Worm (Caenorhabditis elegans): ENCODE measurements around the gene ceh-32.

Gene ceh-32

DNA sequence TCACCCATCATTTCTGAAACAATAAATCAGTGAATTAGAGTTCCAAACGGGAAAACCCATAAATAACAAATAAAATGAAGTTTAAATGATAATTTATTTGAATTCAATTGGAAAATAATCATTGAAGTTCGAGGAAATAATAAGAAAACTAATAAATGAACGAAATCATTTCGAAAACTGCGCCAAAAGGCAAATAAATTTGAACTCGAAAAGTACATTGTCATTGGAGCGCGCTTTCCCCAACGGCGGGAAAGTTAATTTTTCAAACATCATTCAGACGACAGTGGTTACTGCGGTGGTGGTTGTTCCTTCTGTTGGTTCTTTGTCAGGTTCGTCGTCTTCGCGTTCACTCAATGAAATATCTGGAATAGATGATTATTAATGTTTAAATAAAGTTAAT lies 28.3 kb upstream of the ceh-32 start, which contains the start of gene npp-22:
Gene npp-22 (minus strand): TSS at position 13 of the 400 bp plus-strand sequence.
- TF ChIP-seq fos-1 (tag; optimal IDR thresholded peaks at IDR 0.05): no peak
- no peak for TF ChIP-seq mdl-1 (tag; optimal IDR thresholded peaks at IDR 0.05)
- no peak for TF ChIP-seq ceh-28 (tag; optimal IDR thresholded peaks at IDR 0.05)
- peak; percentile 51 for TF ChIP-seq daf-12 (tag; optimal IDR thresholded peaks at IDR 0.05)
- TF ChIP-seq nhr-67 (tag; optimal IDR thresholded peaks at IDR 0.05): no peak
- no peak for TF ChIP-seq aly-2 (tag; optimal IDR thresholded peaks at IDR 0.05)
- no peak for TF ChIP-seq fkh-10 (GFP tag; optimal IDR thresholded peaks at IDR 0.05)
- no peak for TF ChIP-seq ama-1 (optimal IDR thresholded peaks at IDR 0.05)
- peak; percentile 69 for TF ChIP-seq snpc-4 (tag; optimal IDR thresholded peaks at IDR 0.05)
- TF ChIP-seq nhr-25 (tag; optimal IDR thresholded peaks at IDR 0.05): peak; percentile 50
- TF ChIP-seq nhr-12 (tag; optimal IDR thresholded peaks at IDR 0.05): no peak
- no peak for TF ChIP-seq nhr-28 (tag; optimal IDR thresholded peaks at IDR 0.05)
- TF ChIP-seq mml-1 (tag; optimal IDR thresholded peaks at IDR 0.05): no peak
- peak; percentile 42 for TF ChIP-seq egl-5 (tag; optimal IDR thresholded peaks at IDR 0.05)
- TF ChIP-seq ztf-11 (tag; optimal IDR thresholded peaks at IDR 0.05): no peak
- TF ChIP-seq nhr-11 (tag; optimal IDR thresholded peaks at IDR 0.05): no peak
- TF ChIP-seq skn-1 (tag; optimal IDR thresholded peaks at IDR 0.05): no peak
- TF ChIP-seq nfya-1 (tag; optimal IDR thresholded peaks at IDR 0.05; ENCODE audit: insufficient read depth): peak; percentile 67
- peak; percentile 80 for TF ChIP-seq lin-15B (tag; optimal IDR thresholded peaks at IDR 0.05)
- TF ChIP-seq hmg-11 (tag; optimal IDR thresholded peaks at IDR 0.05): no peak
- peak; percentile 10 for TF ChIP-seq elt-2 (tag; optimal IDR thresholded peaks at IDR 0.05)
- TF ChIP-seq zag-1 (tag; optimal IDR thresholded peaks at IDR 0.05): no peak
- no peak for TF ChIP-seq elt-1 (tag; optimal IDR thresholded peaks at IDR 0.05)
- peak; percentile 73 for TF ChIP-seq nhr-23 (tag; optimal IDR thresholded peaks at IDR 0.05)
- no peak for TF ChIP-seq elt-3 (tag; optimal IDR thresholded peaks at IDR 0.05)
- no peak for TF ChIP-seq fkh-2 (tag; optimal IDR thresholded peaks at IDR 0.05)
- TF ChIP-seq jun-1 (tag; optimal IDR thresholded peaks at IDR 0.05): no peak
- no peak for TF ChIP-seq R02D3.7 (tag; optimal IDR thresholded peaks at IDR 0.05)
- TF ChIP-seq ZK546.5 (tag; optimal IDR thresholded peaks at IDR 0.05): no peak
- no peak for TF ChIP-seq sea-2 (GFP tag; optimal IDR thresholded peaks at IDR 0.05)
- no peak for TF ChIP-seq unc-62 (GFP tag; optimal IDR thresholded peaks at IDR 0.05)
- TF ChIP-seq nhr-77 (tag; optimal IDR thresholded peaks at IDR 0.05): no peak
- no peak for TF ChIP-seq nhr-237 (tag; optimal IDR thresholded peaks at IDR 0.05)
- no peak for TF ChIP-seq pha-4 (tag; optimal IDR thresholded peaks at IDR 0.05)
- no peak for TF ChIP-seq ceh-9 (tag; optimal IDR thresholded peaks at IDR 0.05)

DNA sequence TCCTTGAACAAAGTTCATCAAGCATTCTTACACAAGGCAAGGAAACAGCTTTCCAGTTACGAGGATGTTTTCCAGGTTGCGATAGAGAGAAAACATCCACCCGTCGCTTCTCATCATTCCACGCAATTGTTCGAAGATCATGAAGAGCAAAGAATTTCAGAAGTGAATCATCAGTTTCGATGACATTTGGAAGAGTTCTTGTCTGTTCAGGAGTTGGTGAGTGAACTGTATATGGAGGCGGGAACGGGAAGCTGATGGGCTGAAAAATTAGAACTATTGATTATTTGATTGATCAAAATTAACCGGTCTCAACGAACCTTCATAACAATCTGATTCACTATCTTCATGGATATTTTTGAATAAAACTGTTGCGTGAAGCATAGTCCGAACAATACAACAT lies 26.8 kb upstream of the ceh-32 start:
- TF ChIP-seq nhr-25 (tag; optimal IDR thresholded peaks at IDR 0.05): no peak
- no peak for TF ChIP-seq ceh-82 (tag; optimal IDR thresholded peaks at IDR 0.05)

DNA sequence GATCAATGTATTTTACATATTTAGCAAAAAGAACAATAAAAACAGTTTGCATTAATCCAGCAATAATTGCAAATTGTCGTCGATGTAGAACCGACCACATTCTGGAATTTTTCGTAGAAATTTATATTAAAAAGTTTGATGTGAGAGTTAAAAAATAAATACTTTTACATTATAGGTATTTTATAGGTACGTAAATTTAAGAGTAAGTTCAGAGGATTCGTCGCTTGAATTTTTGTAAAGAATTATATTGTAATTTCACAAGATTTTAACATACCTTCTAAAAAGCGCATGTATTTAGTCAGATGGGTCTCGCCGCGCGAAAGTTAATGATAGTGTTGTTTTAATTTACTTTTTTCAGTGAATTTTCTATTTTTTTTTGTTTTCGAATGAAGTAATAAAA lies 24.9 kb upstream of the ceh-32 start, which contains the start of gene rhr-2:
Gene rhr-2 (minus strand): TSS at position 101 of the 400 bp plus-strand sequence.
- TF ChIP-seq tbx-2 (tag; optimal IDR thresholded peaks at IDR 0.05): no peak
- TF ChIP-seq aly-2 (tag; optimal IDR thresholded peaks at IDR 0.05): no peak
- no peak for TF ChIP-seq nhr-11 (tag; optimal IDR thresholded peaks at IDR 0.05)
- TF ChIP-seq ztf-11 (tag; optimal IDR thresholded peaks at IDR 0.05): no peak
- TF ChIP-seq elt-1 (tag; optimal IDR thresholded peaks at IDR 0.05): no peak
- TF ChIP-seq nhr-77 (tag; optimal IDR thresholded peaks at IDR 0.05): no peak

DNA sequence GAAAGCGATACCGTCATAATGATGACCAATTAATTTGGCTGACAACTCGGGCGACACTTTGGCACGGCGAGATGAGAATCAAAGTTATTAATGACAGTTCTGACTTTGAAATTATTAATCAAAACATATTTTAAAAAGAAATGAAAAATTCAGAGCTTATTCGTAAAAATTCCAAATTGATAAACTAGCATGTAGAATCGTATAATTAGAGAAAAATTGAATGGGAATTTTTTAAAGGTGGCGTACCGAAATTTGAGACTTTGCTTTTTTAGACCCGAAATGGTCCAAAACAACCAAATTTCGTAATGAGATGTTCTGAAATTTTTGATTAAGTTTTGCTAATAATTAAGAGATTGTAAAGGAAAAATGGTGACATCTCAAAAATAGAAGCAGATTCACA lies 20.8 kb upstream of the ceh-32 start, which contains the start of gene daf-11:
Gene daf-11 (minus strand): TSS at position 101 of the 400 bp plus-strand sequence.
- TF ChIP-seq nhr-28 (tag; optimal IDR thresholded peaks at IDR 0.05) (no peak), fkh-2 (tag; optimal IDR thresholded peaks at IDR 0.05) (no peak), fkh-10 (GFP tag; optimal IDR thresholded peaks at IDR 0.05) (no peak), nhr-11 (tag; optimal IDR thresholded peaks at IDR 0.05) (no peak), skn-1 (tag; optimal IDR thresholded peaks at IDR 0.05) (no peak), nhr-77 (tag; optimal IDR thresholded peaks at IDR 0.05) (no peak), ceh-9 (tag; optimal IDR thresholded peaks at IDR 0.05) (no peak), daf-12 (tag; optimal IDR thresholded peaks at IDR 0.05) (no peak), egl-27 (tag; optimal IDR thresholded peaks at IDR 0.05) (no peak), R02D3.7 (tag; optimal IDR thresholded peaks at IDR 0.05) (no peak), elt-3 (tag; optimal IDR thresholded peaks at IDR 0.05) (no peak), egl-5 (tag; optimal IDR thresholded peaks at IDR 0.05) (no peak), lsy-12 (tag; optimal IDR thresholded peaks at IDR 0.05) (no peak)
